Worm (Caenorhabditis elegans): ENCODE data around the gene rig-4.

Gene rig-4

DNA sequence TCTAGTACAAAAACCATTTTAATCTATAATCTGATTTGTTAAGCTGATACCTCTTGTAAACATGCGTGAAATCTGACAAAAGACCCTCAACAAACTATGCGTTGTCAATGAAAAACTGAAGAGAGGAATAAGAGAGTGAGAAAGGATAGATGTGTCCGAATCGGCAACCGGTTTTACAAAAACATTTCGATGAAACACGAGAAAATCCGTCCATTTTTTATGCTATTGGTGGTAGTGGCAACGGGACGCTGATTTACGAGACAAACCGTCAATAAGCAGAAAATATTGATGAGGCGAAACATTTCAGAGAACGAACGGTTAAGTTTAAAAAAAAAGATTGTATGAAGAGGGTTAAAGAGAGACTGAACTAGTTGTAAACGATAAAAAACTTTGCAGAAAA is 38.1 kb upstream of the rig-4 start:
- TF ChIP-seq rec-8 (tag; optimal IDR thresholded peaks at IDR 0.05): no peak
- TF ChIP-seq ztf-28 (GFP tag; IDR thresholded peaks at IDR 0.05): no peak
- peak; percentile 56 for TF ChIP-seq somi-1 (GFP tag; optimal IDR thresholded peaks at IDR 0.05)
- TF ChIP-seq lin-40 (tag; optimal IDR thresholded peaks at IDR 0.05): peak; percentile 56
- 0 out of 2 replicates have a peak, but pooled peaks have one; percentile 23 for TF ChIP-seq C06A6.2 (GFP tag; conservative IDR thresholded peaks at IDR 0.05)
- no peak for TF ChIP-seq gei-17 (GFP tag; optimal IDR thresholded peaks at IDR 0.05)
- TF ChIP-seq hmg-20 (GFP tag; IDR thresholded peaks at IDR 0.05): no peak

ce11 chrIV:8040610-8041317 is 36.8 kb upstream of the rig-4 start:
- TF ChIP-seq atf-7 (tag; optimal IDR thresholded peaks at IDR 0.05) (no peak), F49E8.2 (tag; optimal IDR thresholded peaks at IDR 0.05; ENCODE audit: insufficient read depth) (no peak), repo-1 (tag; optimal IDR thresholded peaks at IDR 0.05) (no peak), chd-7 (tag; optimal IDR thresholded peaks at IDR 0.05) (no peak), F57C9.4 (tag; optimal IDR thresholded peaks at IDR 0.05) (no peak), nhr-27 (tag; optimal IDR thresholded peaks at IDR 0.05) (no peak), C06A6.2 (GFP tag; conservative IDR thresholded peaks at IDR 0.05) (no peak), nhr-80 (tag; optimal IDR thresholded peaks at IDR 0.05) (no peak), madf-10 (tag; optimal IDR thresholded peaks at IDR 0.05) (no peak), dpl-1 (GFP tag; optimal IDR thresholded peaks at IDR 0.05) (no peak), unc-130 (GFP tag; optimal IDR thresholded peaks at IDR 0.05) (no peak), snpc-4 (GFP tag; optimal IDR thresholded peaks at IDR 0.05) (no peak), snpc-4 (tag; optimal IDR thresholded peaks at IDR 0.05) (no peak), madf-3 (GFP tag; IDR thresholded peaks at IDR 0.05) (no peak), die-1 (tag; optimal IDR thresholded peaks at IDR 0.05) (no peak), zim-3 (tag; optimal IDR thresholded peaks at IDR 0.05) (no peak), pbrm-1 (GFP tag; IDR thresholded peaks at IDR 0.05) (no peak), rcor-1 (GFP tag; IDR thresholded peaks at IDR 0.05) (no peak), hmg-1.2 (GFP tag; IDR thresholded peaks at IDR 0.05) (no peak; the same call in 1 of the 2 replicates), F37B4.10 (GFP tag; IDR thresholded peaks at IDR 0.05) (no peak)

ce11 chrIV:8036492-8036891 is 32.6 kb upstream of the rig-4 start:
- no peak for TF ChIP-seq nhr-80 (tag; optimal IDR thresholded peaks at IDR 0.05)
- no peak for TF ChIP-seq attf-3 (GFP tag; conservative IDR thresholded peaks at IDR 0.05)
- no peak for TF ChIP-seq lin-54 (GFP tag; optimal IDR thresholded peaks at IDR 0.05)
- TF ChIP-seq cebp-2 (GFP tag; IDR thresholded peaks at IDR 0.05): no peak
- no peak for TF ChIP-seq lin-40 (tag; optimal IDR thresholded peaks at IDR 0.05)
- no peak for TF ChIP-seq nfyb-1 (GFP tag; IDR thresholded peaks at IDR 0.05)
- no peak for TF ChIP-seq bed-2 (GFP tag; IDR thresholded peaks at IDR 0.05)

DNA sequence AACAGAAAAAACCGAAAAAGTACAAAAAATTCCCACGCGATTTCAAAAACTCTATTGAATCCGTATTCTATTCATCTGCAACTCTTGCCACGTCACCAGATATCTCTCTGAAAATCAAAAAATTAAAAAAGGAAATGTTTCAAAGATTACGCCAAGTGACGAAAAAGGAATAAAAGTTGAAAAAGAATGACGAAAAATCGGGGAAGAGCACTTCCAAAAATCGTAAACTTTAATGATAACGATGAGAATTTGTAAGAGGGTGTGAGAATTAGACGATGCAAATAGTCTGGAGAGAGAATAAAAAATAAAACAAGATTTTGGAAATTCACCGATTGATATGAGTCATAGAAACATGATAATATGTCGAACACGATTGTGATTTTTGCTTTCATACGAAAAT is 30.3 kb upstream of the rig-4 start:
- TF ChIP-seq F52B5.7 (tag; optimal IDR thresholded peaks at IDR 0.05): no peak
- no peak for TF ChIP-seq ztf-28 (GFP tag; IDR thresholded peaks at IDR 0.05)
- no peak for TF ChIP-seq T07F8.4 (tag; optimal IDR thresholded peaks at IDR 0.05)
- no peak for TF ChIP-seq K11D2.4 (GFP tag; IDR thresholded peaks at IDR 0.05)
- TF ChIP-seq B0336.3 (GFP tag; IDR thresholded peaks at IDR 0.05): no peak
- TF ChIP-seq lin-26 (GFP tag; IDR thresholded peaks at IDR 0.05): no peak
- TF ChIP-seq nhr-179 (tag; optimal IDR thresholded peaks at IDR 0.05): no peak
- no peak for TF ChIP-seq F33H1.4 (GFP tag; IDR thresholded peaks at IDR 0.05)
- no peak for TF ChIP-seq mcd-1 (GFP tag; IDR thresholded peaks at IDR 0.05)
- no peak for TF ChIP-seq dpl-1 (GFP tag; optimal IDR thresholded peaks at IDR 0.05)
- no peak for TF ChIP-seq sea-2 (GFP tag; IDR thresholded peaks at IDR 0.05)
